Worm (Caenorhabditis elegans) whole organism, early embryonic: ENCODE data around the gene srh-137.

ENCODE experiments used
- B0310.2 ChIP-seq: sonication (generic microtip); optimal IDR thresholded peaks from 2 replicates; lab custom pipeline; 2016; ENCODE audit warnings: mild to moderate bottlenecking, missing genetic modification characterization, missing compliant biosample characterization
- F13C5.2 ChIP-seq: sonication (generic microtip); optimal IDR thresholded peaks from 2 replicates; lab custom pipeline; 2017; ENCODE audit warnings: mild to moderate bottlenecking, missing genetic modification characterization, inconsistent platforms, missing compliant biosample characterization
- aly-1 ChIP-seq: sonication (generic microtip); optimal IDR thresholded peaks from 2 replicates; lab custom pipeline; 2016; ENCODE audit warnings: missing genetic modification characterization, missing compliant biosample characterization
- ama-1 ChIP-seq: fragments of 150-350 bp; optimal IDR thresholded peaks from 2 replicates; lab custom pipeline; 2014
- ceh-13 ChIP-seq: fragments of 200-800 bp; sonication (Bioruptor generic); optimal IDR thresholded peaks from 2 replicates; lab custom pipeline; 2018; ENCODE audit warnings: mild to moderate bottlenecking, missing genetic modification characterization, missing compliant biosample characterization
- ceh-36 ChIP-seq: sonication (generic microtip); optimal IDR thresholded peaks from 2 replicates; lab custom pipeline; 2016; ENCODE audit warnings: missing genetic modification characterization, inconsistent platforms, missing compliant biosample characterization
- ets-7 ChIP-seq: sonication (generic microtip); optimal IDR thresholded peaks from 2 replicates; lab custom pipeline; 2016; ENCODE audit warnings: missing genotype, missing genetic modification characterization, missing compliant biosample characterization
- flt-1 ChIP-seq: fragments of 200-800 bp; sonication (Bioruptor generic); IDR thresholded peaks from 2 replicates; pipeline ENCODE4 v1.3.6; 2022; ENCODE audit warnings: missing genetic modification characterization, missing compliant biosample characterization
- hmbx-1 ChIP-seq: sonication (generic microtip); optimal IDR thresholded peaks from 2 replicates; lab custom pipeline; 2016; ENCODE audit warnings: mild to moderate bottlenecking, missing genetic modification characterization, missing compliant biosample characterization
- hmg-4 ChIP-seq: fragments of 200-800 bp; sonication (Bioruptor generic); optimal IDR thresholded peaks from 2 replicates; lab custom pipeline; 2018; ENCODE audit warnings: mild to moderate bottlenecking, missing genetic modification characterization, missing compliant biosample characterization
- hnd-1 ChIP-seq: sonication (generic microtip); optimal IDR thresholded peaks from 2 replicates; lab custom pipeline; 2016; ENCODE audit warnings: missing genetic modification characterization, missing compliant biosample characterization
- pes-1 ChIP-seq: fragments of 200-800 bp; sonication (Bioruptor generic); IDR thresholded peaks from 2 replicates; pipeline ENCODE4 v1.3.6; 2022; ENCODE audit warnings: missing genetic modification reagents, missing genetic modification characterization, missing compliant biosample characterization
- scrt-1 ChIP-seq: fragments of 200-800 bp; sonication (Bioruptor generic); IDR thresholded peaks from 2 replicates; pipeline ENCODE4 v1.3.6; 2022; ENCODE audit warnings: missing genetic modification characterization, missing compliant biosample characterization
- sea-1 ChIP-seq: fragments of 200-800 bp; sonication (Bioruptor generic); conservative IDR thresholded peaks from 2 replicates; pipeline ENCODE4 v1.3.6; 2022; ENCODE audit warnings: missing genetic modification characterization, missing compliant biosample characterization
- tbx-11 ChIP-seq: fragments of 200-800 bp; sonication (Bioruptor generic); IDR thresholded peaks from 2 replicates; pipeline ENCODE4 v1.3.6; 2022; ENCODE audit warnings: missing genetic modification characterization, missing compliant biosample characterization
- tbx-37 ChIP-seq: fragments of 200-800 bp; sonication (Bioruptor generic); conservative IDR thresholded peaks from 2 replicates; pipeline ENCODE4 v1.3.6; 2022; ENCODE audit warnings: missing genetic modification reagents, missing genetic modification characterization, missing compliant biosample characterization
- tra-4 ChIP-seq: sonication (generic microtip); optimal IDR thresholded peaks from 2 replicates; lab custom pipeline; 2017; ENCODE audit warnings: missing genetic modification characterization, missing compliant biosample characterization

srh-137 gene

ce11 chrV:16683359-16683758 is 33.1 kb downstream of the srh-137 start:
- TF ChIP-seq B0310.2 (tag; lab: Kevin White, UChicago) (no peak), ceh-36 (tag; lab: Kevin White, UChicago) (no peak), hmbx-1 (no peak), flt-1 (no peak), ets-7 (tag; lab: Kevin White, UChicago) (no peak), ama-1 (lab: Kevin White, UChicago) (no peak), tra-4 (tag; lab: Kevin White, UChicago) (no peak), scrt-1 (GFP tag; lab: Robert Waterston, UW) (no peak), F13C5.2 (tag; lab: Kevin White, UChicago) (no peak), ceh-13 (GFP tag; lab: Kevin White, UChicago) (no peak), sea-1 (no peak), hmg-4 (GFP tag; lab: Kevin White, UChicago) (no peak), pes-1 (GFP tag; lab: Robert Waterston, UW) (no peak), aly-1 (tag; lab: Kevin White, UChicago) (no peak), tbx-11 (no peak)

- no peak for TF ChIP-seq ceh-36 (tag; lab: Kevin White, UChicago)
- TF ChIP-seq tbx-37 (GFP tag; lab: Robert Waterston, UW) = no peak
Observed at ce11 chrV:16682886-16683285, 33.6 kb downstream of the srh-137 start, which contains the start of gene srw-36. Gene srw-36, plus strand, starts transcription at chrV:16683186.

DNA sequence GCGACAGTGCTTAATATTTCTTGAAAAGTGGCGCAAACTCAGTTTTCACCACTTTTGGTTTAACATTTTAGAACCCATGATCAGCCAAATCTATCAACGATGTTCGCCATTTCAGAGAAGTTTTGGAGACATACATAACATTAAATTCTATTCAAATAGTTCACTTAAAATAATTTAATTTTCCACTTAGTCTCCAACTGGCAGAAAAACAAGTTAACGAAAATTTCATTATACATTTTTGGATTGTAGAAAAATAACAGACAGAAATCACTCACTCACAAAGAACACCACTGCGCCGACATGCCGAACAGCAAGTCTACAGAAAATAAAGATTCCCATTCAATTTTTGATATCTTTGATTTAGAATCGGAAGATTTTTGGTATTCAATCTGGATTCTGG is 36.5 kb downstream of the srh-137 start, which contains the start of gene srw-44:
TSS of gene srw-44 (plus strand) at position 301 of the 400 bp plus-strand sequence.
- TF ChIP-seq flt-1 (no peak), ceh-13 (GFP tag; lab: Kevin White, UChicago) (no peak), pes-1 (GFP tag; lab: Robert Waterston, UW) (no peak)

DNA sequence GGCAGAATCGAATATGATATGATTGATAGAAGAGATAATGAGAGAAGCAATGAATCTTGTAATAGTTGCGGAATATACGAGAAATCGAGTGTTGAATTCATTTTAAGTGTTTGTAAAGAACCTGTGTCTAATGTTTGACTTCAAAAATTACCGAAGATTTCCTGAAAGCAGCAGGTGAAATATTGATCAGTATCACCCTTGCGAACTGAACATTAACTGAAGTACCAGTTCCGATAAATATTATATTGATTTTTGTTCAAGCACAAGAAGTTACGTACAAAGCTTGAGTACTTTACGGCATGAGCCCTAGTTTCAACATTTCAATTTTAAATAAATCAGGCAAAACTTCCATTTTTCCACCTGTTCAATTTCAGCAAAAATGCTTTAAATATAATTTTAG is 37.2 kb downstream of the srh-137 start, which contains the start of gene srz-103:
TSS of gene srz-103 (minus strand) at position 101 of the 400 bp plus-strand sequence.
- TF ChIP-seq ceh-36 (tag; lab: Kevin White, UChicago) = no peak
- no peak for TF ChIP-seq F13C5.2 (tag; lab: Kevin White, UChicago)
- no peak for TF ChIP-seq tra-4 (tag; lab: Kevin White, UChicago)
- TF ChIP-seq scrt-1 (GFP tag; lab: Robert Waterston, UW) = no peak
- no peak for TF ChIP-seq B0310.2 (tag; lab: Kevin White, UChicago)
- TF ChIP-seq tbx-11 = no peak
- no peak for TF ChIP-seq hmg-4 (GFP tag; lab: Kevin White, UChicago)
- no peak for TF ChIP-seq pes-1 (GFP tag; lab: Robert Waterston, UW)
- TF ChIP-seq ceh-13 (GFP tag; lab: Kevin White, UChicago) = no peak
- no peak for TF ChIP-seq ets-7 (tag; lab: Kevin White, UChicago)
- no peak for TF ChIP-seq hnd-1 (tag; lab: Kevin White, UChicago)
- TF ChIP-seq hmbx-1 = no peak
- no peak for TF ChIP-seq tbx-37 (GFP tag; lab: Robert Waterston, UW)
- TF ChIP-seq sea-1 = no peak
- no peak for TF ChIP-seq aly-1 (tag; lab: Kevin White, UChicago)
- no peak for TF ChIP-seq flt-1
- no peak for TF ChIP-seq ama-1 (lab: Kevin White, UChicago)

ce11 chrV:16675553-16675952 is 40.9 kb downstream of the srh-137 start, which contains the start of gene srz-1:
Gene srz-1, plus strand, starts transcription at chrV:16675853.
- TF ChIP-seq hmg-4 (GFP tag; lab: Kevin White, UChicago) (no peak), F13C5.2 (tag; lab: Kevin White, UChicago) (no peak), ets-7 (tag; lab: Kevin White, UChicago) (no peak), ceh-36 (tag; lab: Kevin White, UChicago) (no peak), ceh-13 (GFP tag; lab: Kevin White, UChicago) (no peak), sea-1 (no peak), scrt-1 (GFP tag; lab: Robert Waterston, UW) (no peak), tbx-11 (no peak), hmbx-1 (no peak), pes-1 (GFP tag; lab: Robert Waterston, UW) (no peak), flt-1 (no peak), tbx-37 (GFP tag; lab: Robert Waterston, UW) (no peak), B0310.2 (tag; lab: Kevin White, UChicago) (no peak), aly-1 (tag; lab: Kevin White, UChicago) (no peak), ama-1 (lab: Kevin White, UChicago) (no peak), hnd-1 (tag; lab: Kevin White, UChicago) (no peak), tra-4 (tag; lab: Kevin White, UChicago) (no peak)

DNA sequence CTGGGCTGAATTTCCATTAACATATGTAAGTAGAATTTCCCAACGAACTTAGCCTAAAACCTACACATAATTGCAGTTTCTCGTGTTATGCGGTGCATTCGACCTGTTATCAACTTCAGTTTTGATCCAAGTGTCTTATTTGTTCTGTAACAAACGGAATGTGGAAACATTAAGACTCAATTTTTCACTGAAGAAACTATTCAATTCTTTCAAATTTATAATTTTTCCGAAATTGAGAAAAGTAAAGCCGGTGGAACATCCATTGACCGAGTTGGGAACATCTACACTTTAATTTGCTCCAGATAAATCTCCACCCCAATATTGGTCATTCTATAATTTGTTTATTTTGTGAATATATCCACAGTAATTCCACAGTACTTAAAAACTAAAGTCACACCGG is 42.1 kb downstream of the srh-137 start:
- TF ChIP-seq ets-7 (tag; lab: Kevin White, UChicago) (no peak), ceh-13 (GFP tag; lab: Kevin White, UChicago) (no peak), flt-1 (no peak), hmbx-1 (no peak), ama-1 (lab: Kevin White, UChicago) (no peak), hnd-1 (tag; lab: Kevin White, UChicago) (no peak), pes-1 (GFP tag; lab: Robert Waterston, UW) (no peak), ceh-36 (tag; lab: Kevin White, UChicago) (no peak), tbx-11 (no peak), tra-4 (tag; lab: Kevin White, UChicago) (no peak), sea-1 (no peak), aly-1 (tag; lab: Kevin White, UChicago) (no peak), scrt-1 (GFP tag; lab: Robert Waterston, UW) (no peak), hmg-4 (GFP tag; lab: Kevin White, UChicago) (no peak), tbx-37 (GFP tag; lab: Robert Waterston, UW) (no peak), F13C5.2 (tag; lab: Kevin White, UChicago) (no peak), B0310.2 (tag; lab: Kevin White, UChicago) (no peak)

DNA sequence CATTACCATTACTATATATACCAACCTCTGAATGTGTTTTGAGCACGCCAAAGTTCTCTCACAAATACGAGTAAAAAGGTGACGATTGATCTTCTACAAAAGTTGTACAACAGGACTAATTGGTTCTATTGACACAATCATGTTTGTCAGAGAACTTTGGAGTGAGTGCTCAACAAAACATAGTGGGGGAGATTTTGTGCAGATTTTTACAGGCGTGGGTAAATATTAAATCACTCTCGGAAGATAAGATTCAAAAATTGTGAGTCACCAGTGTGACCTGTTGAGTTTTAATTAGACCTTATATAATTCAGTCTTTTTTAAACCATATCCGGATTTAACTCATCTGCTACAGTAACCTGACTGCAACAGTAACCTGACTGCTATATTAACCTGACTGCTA is 44.3 kb downstream of the srh-137 start, which contains the start of gene F14F8.8:
TSS of gene F14F8.8 (minus strand) at position 101 of the 400 bp plus-strand sequence.
- TF ChIP-seq tra-4 (tag; lab: Kevin White, UChicago) (no peak), tbx-11 (no peak), sea-1 (no peak), ama-1 (lab: Kevin White, UChicago) (no peak), F13C5.2 (tag; lab: Kevin White, UChicago) (no peak), B0310.2 (tag; lab: Kevin White, UChicago) (no peak), flt-1 (no peak)
